Worm (Caenorhabditis elegans) whole organism, L4 larva: ENCODE data around the gene Y15E3A.3.

Experiments used
- ZK546.5 ChIP-seq, 2 experiments: sonication (generic microtip); optimal IDR thresholded peaks; 2 replicates each; lab custom pipeline; 2017; ENCODE audit warnings: missing biosample characterization in 2 of 2, missing genetic modification characterization in 2 of 2
- ceh-32 ChIP-seq: sonication (generic microtip); optimal IDR thresholded peaks from 2 replicates; lab custom pipeline; 2016; ENCODE audit warnings: mild to moderate bottlenecking, missing genetic modification characterization, missing compliant biosample characterization; ENCODE audit not compliant: poor library complexity
- jun-1 ChIP-seq: fragments of 150-350 bp; optimal IDR thresholded peaks from 2 replicates; lab custom pipeline; 2014; ENCODE audit warnings: missing biosample characterization, missing genetic modification reagents, missing genetic modification characterization
- lsy-2 ChIP-seq, 2 experiments: fragments of 150-350 bp in 1 of 2; sonication (generic microtip) in 1 of 2; optimal IDR thresholded peaks; 2 replicates each; lab custom pipeline; 2014 to 2017; ENCODE audit warnings: missing biosample characterization in 2 of 2, missing genetic modification characterization in 2 of 2
- nhr-237 ChIP-seq: sonication (generic microtip); optimal IDR thresholded peaks from 2 replicates; lab custom pipeline; 2017; ENCODE audit warnings: missing biosample characterization, missing genetic modification characterization
- nhr-76 ChIP-seq: fragments of 150-350 bp; optimal IDR thresholded peaks from 2 replicates; lab custom pipeline; 2014; ENCODE audit warnings: missing biosample characterization, missing genetic modification characterization
- skn-1 ChIP-seq: fragments of 150-350 bp; optimal IDR thresholded peaks from 2 replicates; lab custom pipeline; 2014; ENCODE audit warnings: missing biosample characterization, missing genetic modification characterization
- snpc-4 ChIP-seq: fragments of 150-350 bp; optimal IDR thresholded peaks from 2 replicates; lab custom pipeline; 2014; ENCODE audit warnings: missing biosample characterization, missing genetic modification characterization
- unc-39 ChIP-seq: sonication (generic microtip); optimal IDR thresholded peaks from 2 replicates; lab custom pipeline; 2017; ENCODE audit warnings: missing biosample characterization, missing genetic modification characterization
- zag-1 ChIP-seq: fragments of 150-350 bp; optimal IDR thresholded peaks from 2 replicates; lab custom pipeline; 2014; ENCODE audit warnings: missing biosample characterization, missing genetic modification characterization

DNA sequence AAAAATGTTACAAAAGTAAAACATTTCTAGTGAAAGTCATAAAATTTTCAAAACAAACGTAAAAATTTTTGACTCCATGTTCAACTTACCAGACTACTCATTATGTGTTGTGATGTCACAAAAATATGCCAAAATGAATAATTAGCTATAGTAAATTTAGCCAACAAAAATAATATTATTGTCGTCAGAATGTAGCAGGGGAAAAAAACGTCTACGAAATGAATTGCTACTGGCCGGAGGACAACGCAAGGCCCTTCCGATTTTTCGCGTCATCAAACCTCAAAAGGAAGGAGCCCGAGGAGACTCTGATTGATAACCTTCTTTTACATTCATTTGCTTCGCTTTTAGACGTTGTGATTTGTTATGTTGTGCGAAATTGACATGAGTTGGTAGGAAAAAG, 22.7 kb downstream of the Y15E3A.3 start, which contains the start of gene ser-2:
- no peak for TF ChIP-seq unc-39 (tag; lab: Kevin White, UChicago)
- no peak for TF ChIP-seq snpc-4 (tag; lab: Kevin White, UChicago)
- no peak for TF ChIP-seq nhr-76 (tag; lab: Kevin White, UChicago)
- TF ChIP-seq skn-1 (tag; lab: Kevin White, UChicago), result no peak
- no peak for TF ChIP-seq ZK546.5 (tag; optimal IDR thresholded peaks at IDR 0.05; lab: Kevin White, UChicago)
- no peak for TF ChIP-seq zag-1 (tag; lab: Kevin White, UChicago)
- no peak for TF ChIP-seq lsy-2 (tag; optimal IDR thresholded peaks at IDR 0.05; lab: Kevin White, UChicago)
- no peak for TF ChIP-seq jun-1 (tag; lab: Kevin White, UChicago)
- no peak for TF ChIP-seq nhr-237 (tag; lab: Kevin White, UChicago)
- no peak for TF ChIP-seq ceh-32 (tag; lab: Kevin White, UChicago)
